Fruit fly (Drosophila melanogaster) whole organism, pupa: ENCODE data around the gene CG33648.

Experiments
- CG10348 ChIP-seq: fragments of 200-800 bp; sonication (Bioruptor generic); IDR thresholded peaks from 2 replicates; pipeline ENCODE4 v1.3.6; 2022; ENCODE audit warnings: missing biosample characterization, missing genetic modification characterization
- CG12605 ChIP-seq: fragments of 200-800 bp; sonication (Bioruptor generic); IDR thresholded peaks from 2 replicates; pipeline ENCODE4 v1.3.6; 2022; ENCODE audit warnings: missing biosample characterization, missing genetic modification characterization
- CG13204 ChIP-seq: fragments of 200-800 bp; sonication (Bioruptor generic); optimal IDR thresholded peaks from 2 replicates; lab custom pipeline; 2018; ENCODE audit warnings: missing biosample characterization, mild to moderate bottlenecking, missing genetic modification characterization, moderate library complexity
- CG14655 ChIP-seq: fragments of 200-800 bp; sonication (Bioruptor generic); optimal IDR thresholded peaks from 3 replicates; lab custom pipeline; 2017; ENCODE audit warnings: mild to moderate bottlenecking, missing biosample characterization, missing genetic modification reagents, missing genetic modification characterization
- CG15710 ChIP-seq: fragments of 200-800 bp; sonication (Bioruptor generic); optimal IDR thresholded peaks from 2 replicates; lab custom pipeline; 2018; ENCODE audit warnings: missing biosample characterization, mild to moderate bottlenecking, missing genetic modification characterization, moderate library complexity
- CG17806 ChIP-seq: fragments of 200-800 bp; sonication (Bioruptor generic); optimal IDR thresholded peaks from 2 replicates; lab custom pipeline; 2018; ENCODE audit warnings: missing biosample characterization, mild to moderate bottlenecking, missing genetic modification characterization, moderate library complexity
- CG32121 ChIP-seq: fragments of 200-800 bp; sonication (Bioruptor generic); IDR thresholded peaks from 2 replicates; pipeline ENCODE4 v1.3.6; 2022; ENCODE audit warnings: missing biosample characterization, missing genetic modification characterization
- CG34367 ChIP-seq: fragments of 200-800 bp; sonication (Bioruptor generic); optimal IDR thresholded peaks from 2 replicates; lab custom pipeline; 2018; ENCODE audit warnings: missing biosample characterization, mild to moderate bottlenecking, missing genetic modification characterization
- CG4496 ChIP-seq: fragments of 200-800 bp; sonication (Bioruptor generic); IDR thresholded peaks from 3 replicates; pipeline ENCODE4 v1.3.6; 2022; ENCODE audit warnings: missing biosample characterization, missing genetic modification characterization
- CG8159 ChIP-seq: fragments of 200-800 bp; sonication (Bioruptor generic); optimal IDR thresholded peaks from 3 replicates; lab custom pipeline; 2018; ENCODE audit warnings: missing biosample characterization, mild to moderate bottlenecking, missing genetic modification characterization, moderate library complexity
- CG8301 ChIP-seq: fragments of 200-800 bp; sonication (Bioruptor generic); optimal IDR thresholded peaks from 2 replicates; lab custom pipeline; 2018; ENCODE audit warnings: missing biosample characterization, mild to moderate bottlenecking, missing genetic modification characterization
- CG9948 ChIP-seq: fragments of 200-800 bp; sonication (Bioruptor generic); optimal IDR thresholded peaks from 2 replicates; lab custom pipeline; 2018; ENCODE audit warnings: missing biosample characterization, mild to moderate bottlenecking, missing genetic modification characterization, moderate library complexity
- D1 ChIP-seq: fragments of 200-800 bp; sonication (Bioruptor generic); optimal IDR thresholded peaks from 2 replicates; lab custom pipeline; 2018; ENCODE audit warnings: missing biosample characterization, mild to moderate bottlenecking, missing genetic modification characterization, moderate library complexity
- EcR ChIP-seq: fragments of 200-800 bp; sonication (Bioruptor generic); optimal IDR thresholded peaks from 3 replicates; lab custom pipeline; 2019; ENCODE audit warnings: missing biosample characterization, missing genetic modification characterization, mild to moderate bottlenecking, moderate library complexity, missing genetic modification reagents
- Ets98B ChIP-seq: fragments of 200-800 bp; sonication (Bioruptor generic); IDR thresholded peaks from 2 replicates; pipeline ENCODE4 v1.3.6; 2022; ENCODE audit warnings: missing biosample characterization, missing genetic modification characterization
- Pif1A ChIP-seq: fragments of 200-800 bp; sonication (Bioruptor generic); optimal IDR thresholded peaks from 3 replicates; lab custom pipeline; 2016; ENCODE audit warnings: missing biosample characterization, missing genetic modification characterization
- Pif1B ChIP-seq: fragments of 200-800 bp; sonication (Bioruptor generic); optimal IDR thresholded peaks from 3 replicates; lab custom pipeline; 2016; ENCODE audit warnings: missing biosample characterization, missing genetic modification characterization
- Snoo ChIP-seq: fragments of 200-800 bp; sonication (Bioruptor generic); optimal IDR thresholded peaks from 3 replicates; lab custom pipeline; 2017; ENCODE audit warnings: missing biosample characterization, mild to moderate bottlenecking, missing genetic modification characterization, inconsistent platforms
- fd96Ca ChIP-seq: fragments of 200-800 bp; sonication (Bioruptor generic); IDR thresholded peaks from 3 replicates; pipeline ENCODE4 v1.3.6; 2022; ENCODE audit warnings: missing biosample characterization, missing genetic modification characterization
- gl ChIP-seq: fragments of 200-800 bp; sonication (Bioruptor generic); optimal IDR thresholded peaks from 2 replicates; lab custom pipeline; 2018; ENCODE audit warnings: missing biosample characterization, mild to moderate bottlenecking, missing genetic modification characterization
- rn ChIP-seq: fragments of 200-800 bp; sonication (Bioruptor generic); IDR thresholded peaks from 2 replicates; pipeline ENCODE4 v1.3.6; 2022; ENCODE audit warnings: missing biosample characterization, missing genetic modification characterization

CG33648 gene

DNA sequence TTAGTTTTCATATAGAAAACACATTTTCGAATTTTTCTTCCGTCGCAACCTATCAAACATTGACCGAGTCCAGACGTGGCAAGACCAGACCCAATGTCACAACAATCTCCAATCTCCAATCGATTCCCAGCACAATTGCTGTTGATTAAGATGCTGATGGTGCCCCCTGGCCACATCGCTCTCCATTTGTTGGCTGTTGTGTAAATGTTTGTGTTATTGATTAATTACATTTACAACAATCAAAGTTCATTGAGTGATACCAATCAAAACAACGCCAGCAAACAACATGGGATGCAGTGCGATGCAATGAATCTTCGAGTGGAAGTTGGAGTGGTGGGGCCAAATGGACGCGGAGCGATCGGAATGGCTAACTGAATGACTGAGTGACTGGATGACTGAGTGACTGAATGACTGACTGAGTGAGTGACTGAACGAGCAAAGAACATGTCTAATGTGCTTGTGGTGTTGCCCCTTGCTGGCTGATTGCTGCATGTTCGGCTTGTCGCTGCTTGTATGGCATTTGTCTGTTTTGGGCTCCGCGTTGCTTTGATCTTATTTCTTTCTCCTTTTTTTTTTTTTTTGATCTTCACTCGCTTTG lies 3.2 kb downstream of the CG33648 start:
- TF ChIP-seq Ets98B (no peak), CG14655 (GFP tag; lab: Kevin White, UChicago) (no peak), CG10348 (GFP tag; lab: Robert Waterston, UW) (no peak), Pif1B (no peak)

DNA sequence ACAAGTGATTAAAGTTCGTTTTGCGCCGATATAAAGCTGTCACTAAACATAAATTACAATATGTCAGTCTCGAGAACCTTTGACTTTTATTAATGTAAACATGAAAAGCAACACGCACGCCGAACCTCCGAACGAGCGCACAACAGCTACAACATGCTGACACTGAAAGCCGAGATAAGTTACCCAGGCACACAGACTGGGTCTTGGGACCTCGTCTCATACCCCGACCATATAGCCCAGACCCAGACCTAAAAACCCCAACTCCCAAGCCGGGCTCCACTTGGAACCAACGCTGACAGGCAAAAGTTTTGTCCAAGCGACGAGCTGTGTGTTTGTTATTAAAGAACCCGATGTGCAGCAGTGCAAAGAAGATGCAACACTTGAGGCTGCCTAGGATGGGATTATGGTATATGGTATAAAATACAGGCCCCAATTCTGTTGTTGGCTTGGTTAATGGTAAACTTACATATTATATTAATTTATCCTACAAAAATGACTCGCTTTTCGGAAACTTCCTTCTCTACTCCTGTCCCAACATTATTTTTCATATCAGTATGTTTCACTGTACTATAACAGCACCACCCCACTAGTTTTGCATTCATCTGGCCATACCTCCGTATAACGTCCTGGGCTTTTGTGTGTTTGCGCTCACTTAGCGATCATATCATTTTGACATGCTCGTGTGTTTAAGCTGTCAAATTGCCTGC lies 5.0 kb downstream of the CG33648 start:
- TF ChIP-seq Ets98B (no peak), Pif1A (peak; percentile 26), fd96Ca (peak; percentile 39; the same call in 1 of the 3 replicates), CG10348 (GFP tag; lab: Robert Waterston, UW) (no peak), CG13204 (GFP tag; lab: Kevin White, UChicago) (no peak), CG17806 (peak; percentile 48), D1 (tag; lab: Kevin White, UChicago) (peak; percentile 29), CG9948 (tag; lab: Kevin White, UChicago) (peak; percentile 41), CG12605 (GFP tag; lab: Robert Waterston, UW) (no peak; the same call in 1 of the 2 replicates), rn (GFP tag; lab: Robert Waterston, UW) (0 out of 2 replicates have a peak, but pooled peaks have one; percentile 7), EcR (GFP tag; lab: Kevin White, UChicago) (no peak), CG4496 (GFP tag; lab: Robert Waterston, UW) (0 out of 3 replicates have a peak, but pooled peaks have one; percentile 50), Pif1B (peak; percentile 64), CG14655 (GFP tag; lab: Kevin White, UChicago) (peak; percentile 68), CG32121 (GFP tag; lab: Robert Waterston, UW) (no peak), CG15710 (tag; lab: Kevin White, UChicago) (peak; percentile 62), CG8159 (peak; percentile 39), CG8301 (peak; percentile 44), Snoo (tag; lab: Kevin White, UChicago) (no peak), gl (tag; lab: Kevin White, UChicago) (no peak), CG34367 (tag; lab: Kevin White, UChicago) (peak; percentile 58)

dm6 chr2L:14530685-14531084 lies 6.6 kb downstream of the CG33648 start:
- TF ChIP-seq CG8301 (no peak), CG10348 (GFP tag; lab: Robert Waterston, UW) (no peak), Pif1B (no peak), D1 (tag; lab: Kevin White, UChicago) (no peak), CG9948 (tag; lab: Kevin White, UChicago) (no peak), CG12605 (GFP tag; lab: Robert Waterston, UW) (no peak), rn (GFP tag; lab: Robert Waterston, UW) (no peak), CG32121 (GFP tag; lab: Robert Waterston, UW) (no peak), CG14655 (GFP tag; lab: Kevin White, UChicago) (no peak), CG4496 (GFP tag; lab: Robert Waterston, UW) (no peak), fd96Ca (no peak), CG13204 (GFP tag; lab: Kevin White, UChicago) (no peak), Snoo (tag; lab: Kevin White, UChicago) (no peak), Pif1A (no peak), CG17806 (no peak), Ets98B (no peak), CG15710 (tag; lab: Kevin White, UChicago) (no peak)

DNA sequence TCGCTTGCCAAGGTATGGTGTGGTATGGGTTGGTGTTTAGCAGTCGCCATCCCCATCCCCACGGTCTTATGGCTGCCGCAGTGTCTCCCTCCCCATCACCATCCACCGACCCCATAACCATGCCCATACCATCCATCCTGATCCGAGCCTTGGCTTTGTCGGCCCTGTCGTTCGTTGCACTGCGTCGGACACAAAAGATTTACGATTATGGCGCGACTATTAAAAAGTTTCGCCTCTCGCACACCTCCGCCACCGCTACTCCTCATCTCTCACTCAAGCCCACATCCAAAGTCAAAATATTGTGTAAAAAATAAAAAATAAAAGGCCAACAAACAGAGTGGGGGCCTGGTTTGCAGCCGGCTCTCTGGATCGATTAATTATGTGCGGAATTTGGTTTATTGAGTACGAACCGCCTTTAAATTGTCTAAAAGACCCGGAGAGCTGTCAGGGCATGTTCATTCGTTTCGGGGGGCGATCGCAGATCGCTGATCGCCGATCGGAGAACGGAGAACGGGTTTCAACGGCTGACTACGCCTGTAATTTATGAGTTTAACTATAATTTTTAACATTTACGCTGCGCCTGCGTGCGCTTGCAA lies 7.3 kb downstream of the CG33648 start:
- peak; percentile 34 for TF ChIP-seq CG13204 (GFP tag; lab: Kevin White, UChicago)
- peak; percentile 94 for TF ChIP-seq EcR (GFP tag; lab: Kevin White, UChicago)
- TF ChIP-seq Ets98B = no peak
- no peak for TF ChIP-seq CG8159
- TF ChIP-seq Pif1B = no peak
- peak; percentile 38; the same call in 1 of the 3 replicates for TF ChIP-seq CG4496 (GFP tag; lab: Robert Waterston, UW)
- peak; percentile 1 for TF ChIP-seq gl (tag; lab: Kevin White, UChicago)
- no peak for TF ChIP-seq CG8301
- peak; percentile 54; the same call in 2 of the 3 replicates for TF ChIP-seq fd96Ca

- TF ChIP-seq CG8301 = no peak
- TF ChIP-seq CG17806 = no peak
- no peak for TF ChIP-seq fd96Ca
- TF ChIP-seq CG32121 (GFP tag; lab: Robert Waterston, UW) = no peak
- no peak for TF ChIP-seq Pif1A
- no peak for TF ChIP-seq CG15710 (tag; lab: Kevin White, UChicago)
- TF ChIP-seq CG9948 (tag; lab: Kevin White, UChicago) = no peak
- TF ChIP-seq Ets98B = no peak
- no peak for TF ChIP-seq rn (GFP tag; lab: Robert Waterston, UW)
- TF ChIP-seq CG4496 (GFP tag; lab: Robert Waterston, UW) = no peak
- no peak for TF ChIP-seq gl (tag; lab: Kevin White, UChicago)
- no peak for TF ChIP-seq EcR (GFP tag; lab: Kevin White, UChicago)
- TF ChIP-seq CG10348 (GFP tag; lab: Robert Waterston, UW) = no peak
- no peak for TF ChIP-seq Pif1B
- TF ChIP-seq CG14655 (GFP tag; lab: Kevin White, UChicago) = no peak
- TF ChIP-seq CG34367 (tag; lab: Kevin White, UChicago) = no peak
- no peak for TF ChIP-seq CG8159
- TF ChIP-seq CG12605 (GFP tag; lab: Robert Waterston, UW) = no peak
- TF ChIP-seq Snoo (tag; lab: Kevin White, UChicago) = no peak
- TF ChIP-seq CG13204 (GFP tag; lab: Kevin White, UChicago) = no peak
Measured at dm6 chr2L:14532822-14533336, 8.8 kb downstream of the CG33648 start.
